Fruit fly (Drosophila melanogaster) Kc167 (cell line): ENCODE measurements around the gene Dyro.

Source experiments
- h ChIP-seq: fragments of >200 bp; optimal IDR thresholded peaks from 3 replicates; lab custom pipeline; 2018; ENCODE audit warnings: missing external identifiers
- psq ChIP-seq: fragments of >200 bp; optimal IDR thresholded peaks from 2 replicates; lab custom pipeline; 2017; ENCODE audit warnings: missing external identifiers
- ttk ChIP-seq: sonication (Bioruptor generic); optimal IDR thresholded peaks from 2 replicates; lab custom pipeline; 2017; ENCODE audit warnings: missing external identifiers

- TF ChIP-seq psq (lab: Kevin White, UChicago): no peak
- no peak for TF ChIP-seq h
- TF ChIP-seq ttk: no peak
Observed at dm6 chr3L:11253140-11253539, 42.6 kb downstream of the Dyro start.
